Fruit fly (Drosophila melanogaster) whole organism, embryonic: ENCODE data around the gene jv.

Experiments
- CG1024 ChIP-seq: fragments of 200-800 bp; sonication (Bioruptor generic); IDR thresholded peaks from 2 replicates; pipeline ENCODE4 v1.3.6; 2022; ENCODE audit warnings: missing biosample characterization, missing genetic modification characterization
- CG10267 ChIP-seq: fragments of 200-800 bp; sonication (Bioruptor generic); optimal IDR thresholded peaks from 2 replicates; lab custom pipeline; 2018; ENCODE audit warnings: missing biosample characterization, mild to moderate bottlenecking, missing genetic modification characterization, moderate library complexity
- CG11456 ChIP-seq: fragments of 200-800 bp; sonication (Bioruptor generic); IDR thresholded peaks from 3 replicates; pipeline ENCODE4 v1.3.6; 2022; ENCODE audit warnings: missing biosample characterization, missing genetic modification characterization
- CG1233 ChIP-seq: fragments of 200-800 bp; sonication (Bioruptor generic); optimal IDR thresholded peaks from 4 replicates; lab custom pipeline; 2018; ENCODE audit warnings: missing biosample characterization, mild to moderate bottlenecking, missing genetic modification characterization
- CG14860 ChIP-seq: fragments of 200-800 bp; sonication (Bioruptor generic); IDR thresholded peaks from 3 replicates; pipeline ENCODE4 v1.3.6; 2022; ENCODE audit warnings: missing biosample characterization, missing genetic modification characterization; ENCODE audit not compliant: partially characterized antibody
- CG15269 ChIP-seq: fragments of 200-800 bp; sonication (Bioruptor generic); optimal IDR thresholded peaks from 2 replicates; lab custom pipeline; 2018; ENCODE audit warnings: missing biosample characterization, mild to moderate bottlenecking, missing genetic modification characterization, moderate library complexity
- CG15696 ChIP-seq: fragments of 200-800 bp; sonication (Bioruptor generic); optimal IDR thresholded peaks from 2 replicates; lab custom pipeline; 2019; ENCODE audit warnings: missing biosample characterization, mild to moderate bottlenecking, missing genetic modification characterization, moderate library complexity
- CG17186 ChIP-seq: fragments of 200-800 bp; sonication (Bioruptor generic); optimal IDR thresholded peaks from 3 replicates; lab custom pipeline; 2017; ENCODE audit warnings: missing biosample characterization, missing genetic modification reagents, missing genetic modification characterization
- CG17802 ChIP-seq: fragments of 200-800 bp; sonication (Bioruptor generic); optimal IDR thresholded peaks from 2 replicates; lab custom pipeline; 2018; ENCODE audit warnings: missing biosample characterization, mild to moderate bottlenecking, missing genetic modification characterization, moderate library complexity
- CG2129 ChIP-seq: fragments of 200-800 bp; sonication (Bioruptor generic); IDR thresholded peaks from 2 replicates; pipeline ENCODE4 v1.3.6; 2022; ENCODE audit warnings: missing biosample characterization, missing genetic modification characterization; ENCODE audit not compliant: partially characterized antibody
- CG2202 ChIP-seq: fragments of 200-800 bp; sonication (Bioruptor generic); optimal IDR thresholded peaks from 2 replicates; lab custom pipeline; 2018; ENCODE audit warnings: missing biosample characterization, mild to moderate bottlenecking, missing genetic modification characterization
- CG2875 ChIP-seq: fragments of 200-800 bp; sonication (Bioruptor generic); optimal IDR thresholded peaks from 2 replicates; lab custom pipeline; 2017; ENCODE audit warnings: missing biosample characterization, mild to moderate bottlenecking, missing genetic modification characterization, missing genetic modification reagents
- CG31441 ChIP-seq: fragments of 200-800 bp; sonication (Bioruptor generic); IDR thresholded peaks from 2 replicates; pipeline ENCODE4 v1.3.6; 2022; ENCODE audit warnings: missing biosample characterization, missing genetic modification characterization
- CG32532 ChIP-seq: fragments of 200-800 bp; sonication (Bioruptor generic); IDR thresholded peaks from 2 replicates; pipeline ENCODE4 v1.3.6; 2022; ENCODE audit warnings: missing biosample characterization, missing genetic modification characterization
- CG32767 ChIP-seq: fragments of 200-800 bp; sonication (Bioruptor generic); IDR thresholded peaks from 2 replicates; pipeline ENCODE4 v1.3.6; 2022; ENCODE audit warnings: missing biosample characterization, missing genetic modification characterization
- CG32772 ChIP-seq: fragments of 200-800 bp; sonication (Bioruptor generic); IDR thresholded peaks from 2 replicates; pipeline ENCODE4 v1.3.6; 2022; ENCODE audit warnings: missing biosample characterization, missing genetic modification characterization
- CG3995 ChIP-seq: fragments of 200-800 bp; sonication (Bioruptor generic); optimal IDR thresholded peaks from 3 replicates; lab custom pipeline; 2016; ENCODE audit warnings: missing biosample characterization, missing genetic modification characterization
- CG43689 ChIP-seq: fragments of 200-800 bp; sonication (Bioruptor generic); IDR thresholded peaks from 2 replicates; pipeline ENCODE4 v1.3.6; 2022; ENCODE audit warnings: missing biosample characterization, missing genetic modification characterization
- CG4854 ChIP-seq: fragments of 200-800 bp; sonication (Bioruptor generic); optimal IDR thresholded peaks from 2 replicates; lab custom pipeline; 2016; ENCODE audit warnings: missing biosample characterization, missing genetic modification characterization, inconsistent platforms
- CG5180 ChIP-seq: fragments of 200-800 bp; sonication (Bioruptor generic); optimal IDR thresholded peaks from 3 replicates; lab custom pipeline; 2017; ENCODE audit warnings: missing biosample characterization, missing genetic modification characterization, mild to moderate bottlenecking, moderate library complexity, missing genetic modification reagents
- CG6854 ChIP-seq: fragments of 200-800 bp; sonication (Bioruptor generic); optimal IDR thresholded peaks from 3 replicates; lab custom pipeline; 2017; ENCODE audit warnings: missing biosample characterization, mild to moderate bottlenecking, missing genetic modification characterization
- CG7786 ChIP-seq: fragments of 200-800 bp; sonication (Bioruptor generic); optimal IDR thresholded peaks from 2 replicates; lab custom pipeline; 2016; ENCODE audit warnings: missing biosample characterization, missing genetic modification characterization
- CG8281 ChIP-seq: fragments of 200-800 bp; sonication (Bioruptor generic); optimal IDR thresholded peaks from 2 replicates; lab custom pipeline; 2018; ENCODE audit warnings: missing biosample characterization, mild to moderate bottlenecking, missing genetic modification characterization, moderate library complexity
- CG8290 ChIP-seq, 3 experiments: fragments of 200-800 bp; sonication (Bioruptor generic); optimal IDR thresholded peaks; 2 replicates each; lab custom pipeline; 2016 to 2019; ENCODE audit warnings: missing biosample characterization in 3 of 3, missing genetic modification characterization in 3 of 3, mild to moderate bottlenecking in 2 of 3, moderate library complexity in 1 of 3
- Elba2 ChIP-seq: fragments of 200-800 bp; sonication (Bioruptor generic); optimal IDR thresholded peaks from 3 replicates; lab custom pipeline; 2016; ENCODE audit warnings: missing biosample characterization, missing genetic modification characterization
- Gsc ChIP-seq: fragments of 200-800 bp; sonication (Bioruptor generic); IDR thresholded peaks from 2 replicates; pipeline ENCODE4 v1.3.6; 2022; ENCODE audit warnings: missing biosample characterization, missing genetic modification characterization
- HmgD ChIP-seq: fragments of 200-800 bp; sonication (Bioruptor generic); optimal IDR thresholded peaks from 3 replicates; lab custom pipeline; 2016; ENCODE audit warnings: missing biosample characterization, missing genetic modification characterization
- Hsf ChIP-seq: fragments of 200-800 bp; sonication (Bioruptor generic); optimal IDR thresholded peaks from 3 replicates; lab custom pipeline; 2016; ENCODE audit warnings: missing biosample characterization, missing genetic modification characterization
- Med ChIP-seq: fragments of 200-800 bp; sonication (Bioruptor generic); peaks from one replicate; lab custom pipeline; 2016; ENCODE audit warnings: missing biosample characterization, missing genetic modification characterization, mild to moderate bottlenecking, inconsistent platforms, moderate library complexity
- Meics ChIP-seq: fragments of 200-800 bp; sonication (Bioruptor generic); optimal IDR thresholded peaks from 2 replicates; lab custom pipeline; 2017; ENCODE audit warnings: missing biosample characterization, mild to moderate bottlenecking, missing genetic modification characterization
- Optix ChIP-seq: fragments of 200-800 bp; sonication (Bioruptor generic); IDR thresholded peaks from 3 replicates; pipeline ENCODE4 v1.3.6; 2022; ENCODE audit warnings: missing biosample characterization, missing genetic modification characterization
- Pdp1 ChIP-seq, 2 experiments: fragments of 200-800 bp; sonication (Bioruptor generic); optimal IDR thresholded peaks; 3 replicates each; lab custom pipeline; 2016; ENCODE audit warnings: missing biosample characterization in 2 of 2, missing genetic modification characterization in 2 of 2, mild to moderate bottlenecking in 1 of 2, moderate library complexity in 1 of 2
- TFAM ChIP-seq: fragments of 200-800 bp; sonication (Bioruptor generic); optimal IDR thresholded peaks from 2 replicates; lab custom pipeline; 2017; ENCODE audit warnings: missing biosample characterization, missing genetic modification characterization, inconsistent platforms
- ara ChIP-seq: fragments of 200-800 bp; sonication (Bioruptor generic); IDR thresholded peaks from 2 replicates; pipeline ENCODE4 v1.3.6; 2022; ENCODE audit warnings: missing biosample characterization, missing genetic modification characterization
- cato ChIP-seq: fragments of 200-800 bp; sonication (Bioruptor generic); optimal IDR thresholded peaks from 2 replicates; lab custom pipeline; 2016; ENCODE audit warnings: missing biosample characterization, missing genetic modification characterization, borderline replicate concordance
- dm ChIP-seq: fragments of 200-800 bp; sonication (Bioruptor generic); optimal IDR thresholded peaks from 3 replicates; lab custom pipeline; 2016; ENCODE audit warnings: missing biosample characterization, missing genetic modification characterization
- emc ChIP-seq: fragments of 200-800 bp; sonication (Bioruptor generic); optimal IDR thresholded peaks from 2 replicates; lab custom pipeline; 2016; ENCODE audit warnings: missing biosample characterization, missing genetic modification characterization
- fru ChIP-seq: fragments of >200 bp; optimal IDR thresholded peaks from 2 replicates; lab custom pipeline; 2017
- gt ChIP-seq: fragments of 200-800 bp; sonication (Bioruptor generic); IDR thresholded peaks from 2 replicates; pipeline ENCODE4 v1.3.6; 2022; ENCODE audit warnings: missing biosample characterization, missing genetic modification characterization
- insv ChIP-seq, 2 experiments: fragments of 200-800 bp; sonication (Bioruptor generic); optimal IDR thresholded peaks; 3 replicates each; lab custom pipeline; 2016 to 2018; ENCODE audit warnings: missing biosample characterization in 2 of 2, missing genetic modification characterization in 2 of 2
- jing ChIP-seq: fragments of 200-800 bp; sonication (Bioruptor generic); optimal IDR thresholded peaks from 2 replicates; lab custom pipeline; 2018; ENCODE audit warnings: missing biosample characterization, mild to moderate bottlenecking, missing genetic modification characterization
- lola ChIP-seq, 3 experiments: fragments of >200 bp in 2 of 3; fragments of 200-800 bp in 1 of 3; sonication (Bioruptor generic) in 1 of 3; optimal IDR thresholded peaks; 2 replicates each; lab custom pipeline; 2017 to 2019; ENCODE audit warnings: missing biosample characterization in 3 of 3, missing genetic modification characterization in 3 of 3, mild to moderate bottlenecking in 1 of 3, moderate library complexity in 1 of 3
- oc ChIP-seq: fragments of 200-800 bp; sonication (Bioruptor generic); optimal IDR thresholded peaks from 2 replicates; lab custom pipeline; 2018; ENCODE audit warnings: missing biosample characterization, mild to moderate bottlenecking, missing genetic modification characterization, moderate library complexity
- ro ChIP-seq: fragments of 200-800 bp; sonication (Bioruptor generic); IDR thresholded peaks from 2 replicates; pipeline ENCODE4 v1.3.6; 2022; ENCODE audit warnings: missing biosample characterization, missing genetic modification characterization
- sc ChIP-seq, 3 experiments: fragments of >200 bp in 2 of 3; fragments of 200-800 bp in 1 of 3; sonication (Bioruptor generic) in 1 of 3; optimal IDR thresholded peaks; 2 replicates in 2 of 3; 3 replicates in 1 of 3; lab custom pipeline; 2017; ENCODE audit warnings: mild to moderate bottlenecking in 1 of 3, missing biosample characterization in 1 of 3, missing genetic modification characterization in 1 of 3, missing genetic modification reagents in 1 of 3
- shn ChIP-seq: fragments of 200-800 bp; sonication (Bioruptor generic); optimal IDR thresholded peaks from 3 replicates; lab custom pipeline; 2016; ENCODE audit warnings: missing biosample characterization, missing genetic modification characterization
- sima ChIP-seq: fragments of 200-800 bp; sonication (Bioruptor generic); optimal IDR thresholded peaks from 2 replicates; lab custom pipeline; 2016; ENCODE audit warnings: missing biosample characterization, missing genetic modification characterization
- trem ChIP-seq: fragments of 200-800 bp; optimal IDR thresholded peaks from 3 replicates; lab custom pipeline; 2019; ENCODE audit warnings: missing biosample characterization, mild to moderate bottlenecking, missing genetic modification characterization, moderate library complexity
- vnd ChIP-seq: fragments of 200-800 bp; sonication (Bioruptor generic); IDR thresholded peaks from 3 replicates; pipeline ENCODE4 v1.3.6; 2022; ENCODE audit warnings: missing biosample characterization, missing genetic modification characterization; ENCODE audit not compliant: partially characterized antibody

jv gene

DNA sequence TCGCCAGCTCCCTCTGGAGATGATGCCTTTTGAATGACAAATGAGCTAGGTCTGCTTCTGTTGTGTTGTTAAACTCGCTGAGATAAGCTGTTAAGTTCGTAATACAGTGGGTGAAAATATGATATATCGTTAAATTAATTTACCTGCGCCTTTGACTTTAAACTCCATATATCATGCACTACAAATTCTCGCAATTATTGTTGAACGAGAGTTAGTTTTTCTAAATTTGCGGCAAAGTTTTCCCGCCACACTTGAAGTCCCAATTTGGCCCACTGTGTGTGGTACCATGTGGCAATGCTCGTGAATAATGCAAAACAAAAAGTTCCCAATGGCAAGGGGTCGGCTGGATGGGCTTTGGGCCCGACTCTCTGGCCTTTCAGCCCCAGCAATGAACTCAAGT lies 12.6 kb downstream of the jv start (continued):
- TF ChIP-seq CG4854, result no peak
- no peak for TF ChIP-seq lola (GFP tag; optimal IDR thresholded peaks at IDR 0.05; lab: Kevin White, UChicago)
- TF ChIP-seq CG8281 (tag; lab: Kevin White, UChicago), result no peak
- TF ChIP-seq CG17186, result no peak
- no peak for TF ChIP-seq CG14860 (GFP tag; lab: Robert Waterston, UW)
- TF ChIP-seq CG7786 (GFP tag; lab: Kevin White, UChicago), result no peak
- TF ChIP-seq CG2875, result no peak
- peak; percentile 27 for TF ChIP-seq CG6854
- TF ChIP-seq CG32767 (GFP tag; lab: Robert Waterston, UW), result peak; percentile 76
- TF ChIP-seq CG2129 (GFP tag; lab: Robert Waterston, UW), result no peak
- TF ChIP-seq oc (tag; lab: Kevin White, UChicago), result peak; percentile 68
- TF ChIP-seq emc (GFP tag; lab: Kevin White, UChicago), result peak; percentile 36
- no peak for TF ChIP-seq CG8290 (GFP tag; optimal IDR thresholded peaks at IDR 0.05; lab: Kevin White, UChicago)
- no peak for TF ChIP-seq CG8290 (tag; optimal IDR thresholded peaks at IDR 0.05; lab: Kevin White, UChicago)
- 0 out of 2 replicates have a peak, but pooled peaks have one; percentile 28 for TF ChIP-seq CG43689 (GFP tag; lab: Robert Waterston, UW)
- no peak for TF ChIP-seq shn (GFP tag; lab: Kevin White, UChicago)
- TF ChIP-seq Gsc (GFP tag; lab: Robert Waterston, UW), result 0 out of 2 replicates have a peak, but pooled peaks have one; percentile 7
- peak; percentile 6 for TF ChIP-seq dm
- TF ChIP-seq CG32532, result peak; percentile 68
- TF ChIP-seq vnd (GFP tag; lab: Robert Waterston, UW), result no peak
- TF ChIP-seq HmgD (GFP tag; lab: Kevin White, UChicago), result no peak
- no peak for TF ChIP-seq sc (optimal IDR thresholded peaks at IDR 0.05; lab: Kevin White, UChicago)
- no peak for TF ChIP-seq sc (GFP tag; optimal IDR thresholded peaks at IDR 0.05; lab: Kevin White, UChicago)
- peak; percentile 45; the same call in 1 of the 3 replicates for TF ChIP-seq CG11456 (GFP tag; lab: Robert Waterston, UW)
- no peak for TF ChIP-seq CG17802 (tag; lab: Kevin White, UChicago)
- TF ChIP-seq ro (GFP tag; lab: Robert Waterston, UW), result peak; percentile 55; the same call in 1 of the 2 replicates
- TF ChIP-seq ara, result peak; percentile 48; the same call in 1 of the 2 replicates
- TF ChIP-seq CG1024 (GFP tag; lab: Robert Waterston, UW), result peak; percentile 55; the same call in 1 of the 2 replicates
- no peak for TF ChIP-seq CG15696 (tag; lab: Kevin White, UChicago)
- TF ChIP-seq CG2202 (tag; lab: Kevin White, UChicago), result no peak
- peak; percentile 78 for TF ChIP-seq CG15269 (tag; lab: Kevin White, UChicago)
- TF ChIP-seq CG1233 (GFP tag; lab: Kevin White, UChicago), result peak; percentile 39
- TF ChIP-seq jing (GFP tag; lab: Kevin White, UChicago), result peak; percentile 57
- TF ChIP-seq TFAM (GFP tag; lab: Kevin White, UChicago), result no peak
- TF ChIP-seq CG10267 (tag; lab: Kevin White, UChicago), result no peak
- TF ChIP-seq Hsf (GFP tag; lab: Kevin White, UChicago), result peak; percentile 54
- TF ChIP-seq trem, result no peak
- no peak for TF ChIP-seq CG3995 (GFP tag; lab: Kevin White, UChicago)
- peak; percentile 58 for TF ChIP-seq CG31441 (GFP tag; lab: Robert Waterston, UW)
- TF ChIP-seq Pdp1 (GFP tag; optimal IDR thresholded peaks at IDR 0.05; lab: Kevin White, UChicago), result no peak
- peak; percentile 19 for TF ChIP-seq cato
- TF ChIP-seq Elba2, result no peak
- no peak for TF ChIP-seq fru (lab: Kevin White, UChicago)
- no peak for TF ChIP-seq sima (GFP tag; lab: Kevin White, UChicago)
- TF ChIP-seq CG5180 (GFP tag; lab: Kevin White, UChicago), result peak; percentile 39
- peak; percentile 93 for TF ChIP-seq Med
- peak; percentile 68 for TF ChIP-seq Meics (GFP tag; lab: Kevin White, UChicago)
- TF ChIP-seq insv (GFP tag; optimal IDR thresholded peaks at IDR 0.05; lab: Kevin White, UChicago), result no peak
- peak; percentile 26; the same call in 1 of the 2 replicates for TF ChIP-seq CG32772 (GFP tag; lab: Robert Waterston, UW)
- TF ChIP-seq Optix, result peak; percentile 55; the same call in 1 of the 3 replicates
- TF ChIP-seq gt (GFP tag; lab: Robert Waterston, UW), result no peak
